Fruit fly (Drosophila melanogaster) whole organism, embryonic: ENCODE results near the gene Lcp65Ae.

Experiments used
- ATbp ChIP-seq: fragments of 200-800 bp; sonication (Bioruptor generic); optimal IDR thresholded peaks from 2 replicates; lab custom pipeline; 2017; ENCODE audit warnings: missing biosample characterization, mild to moderate bottlenecking, missing genetic modification characterization, missing genetic modification reagents
- Abd-B ChIP-seq: fragments of 200-800 bp; sonication (Bioruptor generic); optimal IDR thresholded peaks from 2 replicates; lab custom pipeline; 2018; ENCODE audit warnings: missing biosample characterization, mild to moderate bottlenecking, missing genetic modification characterization, moderate library complexity
- CG11456 ChIP-seq: fragments of 200-800 bp; sonication (Bioruptor generic); IDR thresholded peaks from 3 replicates; pipeline ENCODE4 v1.3.6; 2022; ENCODE audit warnings: missing biosample characterization, missing genetic modification characterization
- CG14860 ChIP-seq: fragments of 200-800 bp; sonication (Bioruptor generic); IDR thresholded peaks from 3 replicates; pipeline ENCODE4 v1.3.6; 2022; ENCODE audit warnings: missing biosample characterization, missing genetic modification characterization; ENCODE audit not compliant: partially characterized antibody
- CG2199 ChIP-seq: fragments of 200-800 bp; sonication (Bioruptor generic); IDR thresholded peaks from 3 replicates; pipeline ENCODE4 v1.3.6; 2022; ENCODE audit warnings: missing biosample characterization, missing genetic modification characterization
- CG2889 ChIP-seq: fragments of 200-800 bp; sonication (Bioruptor generic); IDR thresholded peaks from 3 replicates; pipeline ENCODE4 v1.3.6; 2022; ENCODE audit warnings: missing biosample characterization, missing genetic modification characterization
- CG30020 ChIP-seq: fragments of 200-800 bp; optimal IDR thresholded peaks from 2 replicates; lab custom pipeline; 2019; ENCODE audit warnings: missing biosample characterization, mild to moderate bottlenecking, missing genetic modification characterization, moderate library complexity
- CG42726 ChIP-seq: fragments of 200-800 bp; sonication (Bioruptor generic); IDR thresholded peaks from 2 replicates; pipeline ENCODE4 v1.3.6; 2022; ENCODE audit warnings: missing biosample characterization, missing genetic modification characterization; ENCODE audit not compliant: partially characterized antibody
- CG5953 ChIP-seq: fragments of 200-800 bp; sonication (Bioruptor generic); IDR thresholded peaks from 2 replicates; pipeline ENCODE4 v1.3.6; 2022; ENCODE audit warnings: missing biosample characterization, missing genetic modification characterization
- CG6272 ChIP-seq: fragments of 200-800 bp; sonication (Bioruptor generic); IDR thresholded peaks from 2 replicates; pipeline ENCODE4 v1.3.6; 2022; ENCODE audit warnings: missing biosample characterization, missing genetic modification characterization
- CG6765 ChIP-seq: fragments of 200-800 bp; sonication (Bioruptor generic); optimal IDR thresholded peaks from 3 replicates; lab custom pipeline; 2017; ENCODE audit warnings: missing biosample characterization, mild to moderate bottlenecking, missing genetic modification characterization
- CTCF ChIP-seq: fragments of 200-800 bp; sonication (Bioruptor generic); optimal IDR thresholded peaks from 2 replicates; lab custom pipeline; 2017; ENCODE audit warnings: missing biosample characterization, mild to moderate bottlenecking, missing genetic modification characterization, moderate library complexity
- Camta ChIP-seq: fragments of 200-800 bp; sonication (Bioruptor generic); optimal IDR thresholded peaks from 2 replicates; lab custom pipeline; 2016; ENCODE audit warnings: missing biosample characterization, missing genetic modification characterization
- D ChIP-seq, 2 experiments: fragments of 200-800 bp in 1 of 2; fragments of >200 bp in 1 of 2; sonication (Bioruptor generic) in 1 of 2; optimal IDR thresholded peaks; 2 replicates in 1 of 2; 3 replicates in 1 of 2; lab custom pipeline; 2017; ENCODE audit warnings: mild to moderate bottlenecking in 1 of 2, missing biosample characterization in 1 of 2, missing genetic modification characterization in 1 of 2, missing genetic modification reagents in 1 of 2
- Ets65A ChIP-seq: fragments of 200-800 bp; sonication (Bioruptor generic); peaks from one replicate; lab custom pipeline; 2016; ENCODE audit warnings: missing biosample characterization, missing genetic modification characterization
- Ets97D ChIP-seq: fragments of 200-800 bp; sonication (Bioruptor generic); optimal IDR thresholded peaks from 3 replicates; lab custom pipeline; 2016; ENCODE audit warnings: missing biosample characterization, missing genetic modification characterization
- Hey ChIP-seq: fragments of 200-800 bp; sonication (Bioruptor generic); optimal IDR thresholded peaks from 3 replicates; lab custom pipeline; 2018; ENCODE audit warnings: missing biosample characterization, mild to moderate bottlenecking, missing genetic modification characterization
- Lhr ChIP-seq: fragments of 200-800 bp; sonication (Bioruptor generic); optimal IDR thresholded peaks from 3 replicates; lab custom pipeline; 2017; ENCODE audit warnings: mild to moderate bottlenecking, missing biosample characterization, missing genetic modification reagents, missing genetic modification characterization
- Med ChIP-seq: fragments of 200-800 bp; sonication (Bioruptor generic); peaks from one replicate; lab custom pipeline; 2016; ENCODE audit warnings: missing biosample characterization, missing genetic modification characterization, mild to moderate bottlenecking, inconsistent platforms, moderate library complexity
- Oaz ChIP-seq: fragments of 200-800 bp; sonication (Bioruptor generic); IDR thresholded peaks from 2 replicates; pipeline ENCODE4 v1.3.6; 2022; ENCODE audit warnings: missing biosample characterization, missing genetic modification characterization
- amos ChIP-seq: fragments of 200-800 bp; sonication (Bioruptor generic); IDR thresholded peaks from 2 replicates; pipeline ENCODE4 v1.3.6; 2022; ENCODE audit warnings: missing biosample characterization, missing genetic modification characterization; ENCODE audit not compliant: partially characterized antibody
- cas ChIP-seq: fragments of 200-800 bp; sonication (Bioruptor generic); IDR thresholded peaks from 2 replicates; pipeline ENCODE4 v1.3.6; 2022; ENCODE audit warnings: missing biosample characterization, missing genetic modification characterization
- ci ChIP-seq: fragments of 200-800 bp; sonication (Bioruptor generic); IDR thresholded peaks from 3 replicates; pipeline ENCODE4 v1.3.6; 2022; ENCODE audit warnings: missing biosample characterization, missing genetic modification characterization
- crol ChIP-seq: fragments of 200-800 bp; sonication (Bioruptor generic); IDR thresholded peaks from 2 replicates; pipeline ENCODE4 v1.3.6; 2022; ENCODE audit warnings: missing biosample characterization, missing genetic modification characterization
- dm ChIP-seq: fragments of 200-800 bp; sonication (Bioruptor generic); optimal IDR thresholded peaks from 3 replicates; lab custom pipeline; 2016; ENCODE audit warnings: missing biosample characterization, missing genetic modification characterization
- fu2 ChIP-seq: fragments of 200-800 bp; sonication (Bioruptor generic); optimal IDR thresholded peaks from 2 replicates; lab custom pipeline; 2016; ENCODE audit warnings: missing biosample characterization, missing genetic modification characterization
- grn ChIP-seq: fragments of 200-800 bp; sonication (Bioruptor generic); optimal IDR thresholded peaks from 3 replicates; lab custom pipeline; 2017; ENCODE audit warnings: missing biosample characterization, missing genetic modification characterization
- gsb-n ChIP-seq: fragments of 200-800 bp; sonication (Bioruptor generic); optimal IDR thresholded peaks from 3 replicates; lab custom pipeline; 2018; ENCODE audit warnings: missing biosample characterization, mild to moderate bottlenecking, missing genetic modification characterization
- kni ChIP-seq: fragments of 200-800 bp; sonication (Bioruptor generic); optimal IDR thresholded peaks from 3 replicates; lab custom pipeline; 2017; ENCODE audit warnings: mild to moderate bottlenecking, missing biosample characterization, missing genetic modification reagents, missing genetic modification characterization
- lov ChIP-seq, 2 experiments: fragments of 200-800 bp in 1 of 2; fragments of >200 bp in 1 of 2; sonication (Bioruptor generic) in 1 of 2; IDR thresholded peaks in 1 of 2; optimal IDR thresholded peaks in 1 of 2; 2 replicates in 1 of 2; 3 replicates in 1 of 2; pipeline versions ENCODE4 v1.3.6 to Lab custom; 2017 to 2022; ENCODE audit warnings: missing biosample characterization in 1 of 2, missing genetic modification characterization in 1 of 2
- nerfin-1 ChIP-seq: fragments of 200-800 bp; sonication (Bioruptor generic); optimal IDR thresholded peaks from 3 replicates; lab custom pipeline; 2019; ENCODE audit warnings: missing biosample characterization, mild to moderate bottlenecking, missing genetic modification characterization, moderate library complexity
- oc ChIP-seq: fragments of 200-800 bp; sonication (Bioruptor generic); optimal IDR thresholded peaks from 2 replicates; lab custom pipeline; 2018; ENCODE audit warnings: missing biosample characterization, mild to moderate bottlenecking, missing genetic modification characterization, moderate library complexity
- onecut ChIP-seq: fragments of 200-800 bp; sonication (Bioruptor generic); IDR thresholded peaks from 2 replicates; pipeline ENCODE4 v1.3.6; 2022; ENCODE audit warnings: missing biosample characterization, missing genetic modification characterization
- pita ChIP-seq: fragments of 200-800 bp; sonication (Bioruptor generic); optimal IDR thresholded peaks from 2 replicates; lab custom pipeline; 2017; ENCODE audit warnings: missing biosample characterization, mild to moderate bottlenecking, missing genetic modification characterization
- prd ChIP-seq, 3 experiments: fragments of >200 bp in 2 of 3; fragments of 200-800 bp in 1 of 3; sonication (Bioruptor generic) in 1 of 3; optimal IDR thresholded peaks in 2 of 3; IDR thresholded peaks in 1 of 3; 2 replicates in 2 of 3; 3 replicates in 1 of 3; pipeline versions ENCODE4 v1.3.6 to Lab custom; 2017 to 2022; ENCODE audit warnings: missing biosample characterization in 1 of 3, missing genetic modification characterization in 1 of 3
- pros ChIP-seq: fragments of 200-800 bp; sonication (Bioruptor generic); optimal IDR thresholded peaks from 3 replicates; lab custom pipeline; 2019; ENCODE audit warnings: missing biosample characterization, mild to moderate bottlenecking, missing genetic modification characterization, moderate library complexity
- rib ChIP-seq: fragments of 200-800 bp; sonication (Bioruptor generic); IDR thresholded peaks from 2 replicates; pipeline ENCODE4 v1.3.6; 2022; ENCODE audit warnings: missing biosample characterization, missing genetic modification characterization
- seq ChIP-seq: fragments of 200-800 bp; sonication (Bioruptor generic); IDR thresholded peaks from 2 replicates; pipeline ENCODE4 v1.3.6; 2022; ENCODE audit warnings: missing biosample characterization, missing genetic modification characterization
- slp2 ChIP-seq: fragments of 200-800 bp; sonication (Bioruptor generic); optimal IDR thresholded peaks from 2 replicates; lab custom pipeline; 2016; ENCODE audit warnings: missing biosample characterization, missing genetic modification characterization
- tin ChIP-seq: fragments of 200-800 bp; sonication (Bioruptor generic); optimal IDR thresholded peaks from 3 replicates; lab custom pipeline; 2016; ENCODE audit warnings: missing biosample characterization, missing genetic modification characterization
- tll ChIP-seq, 2 experiments: fragments of 200-800 bp in 1 of 2; fragments of >200 bp in 1 of 2; sonication (Bioruptor generic) in 1 of 2; optimal IDR thresholded peaks; 2 replicates each; lab custom pipeline; 2017 to 2019; ENCODE audit warnings: missing biosample characterization in 2 of 2, missing genetic modification characterization in 2 of 2, mild to moderate bottlenecking in 1 of 2, moderate library complexity in 1 of 2
- unc-4 ChIP-seq: fragments of 200-800 bp; sonication (Bioruptor generic); IDR thresholded peaks from 2 replicates; pipeline ENCODE4 v1.3.6; 2022; ENCODE audit warnings: missing biosample characterization, missing genetic modification characterization; ENCODE audit not compliant: partially characterized antibody
- vnd ChIP-seq: fragments of 200-800 bp; sonication (Bioruptor generic); IDR thresholded peaks from 3 replicates; pipeline ENCODE4 v1.3.6; 2022; ENCODE audit warnings: missing biosample characterization, missing genetic modification characterization; ENCODE audit not compliant: partially characterized antibody
- wdn ChIP-seq: fragments of 200-800 bp; sonication (Bioruptor generic); IDR thresholded peaks from 2 replicates; pipeline ENCODE4 v1.3.6; 2022; ENCODE audit warnings: missing biosample characterization, missing genetic modification characterization

Gene Lcp65Ae

dm6 chr3L:6106717-6107116 lies 31.2 kb downstream of the Lcp65Ae start (continued):
- no peak for TF ChIP-seq slp2

- TF ChIP-seq wdn (no peak), Ets65A (GFP tag; lab: Kevin White, UChicago) (peak; percentile 92)
Measured at dm6 chr3L:6105435-6105834, 32.5 kb downstream of the Lcp65Ae start.

- TF ChIP-seq Hey (peak; percentile 95), unc-4 (GFP tag; lab: Robert Waterston, UW) (no peak), rib (no peak), nerfin-1 (tag; lab: Kevin White, UChicago) (peak; percentile 27), pros (GFP tag; lab: Kevin White, UChicago) (peak; percentile 83), D (optimal IDR thresholded peaks at IDR 0.05; lab: Kevin White, UChicago) (peak; percentile 49), D (GFP tag; optimal IDR thresholded peaks at IDR 0.05; lab: Kevin White, UChicago) (no peak), CG6765 (GFP tag; lab: Kevin White, UChicago) (no peak), CG2889 (GFP tag; lab: Robert Waterston, UW) (0 out of 3 replicates have a peak, but pooled peaks have one; percentile 18), amos (no peak), Camta (GFP tag; lab: Kevin White, UChicago) (no peak), CTCF (GFP tag; lab: Kevin White, UChicago) (peak; percentile 12), tll (GFP tag; optimal IDR thresholded peaks at IDR 0.05; lab: Kevin White, UChicago) (peak in 1 of 2 experiments; percentile 73), CG5953 (no peak), dm (GFP tag; lab: Kevin White, UChicago) (no peak), kni (GFP tag; lab: Kevin White, UChicago) (peak; percentile 25), prd (optimal IDR thresholded peaks at IDR 0.05; lab: Kevin White, UChicago) (no peak), prd (GFP tag; IDR thresholded peaks at IDR 0.05; lab: Robert Waterston, UW) (peak; percentile 42; the same call in 1 of the 3 replicates), grn (peak; percentile 23), oc (tag; lab: Kevin White, UChicago) (peak; percentile 81), vnd (GFP tag; lab: Robert Waterston, UW) (no peak), gsb-n (tag; lab: Kevin White, UChicago) (peak; percentile 94), lov (optimal IDR thresholded peaks at IDR 0.05; lab: Kevin White, UChicago) (no peak), lov (GFP tag; IDR thresholded peaks at IDR 0.05; lab: Robert Waterston, UW) (no peak), cas (GFP tag; lab: Robert Waterston, UW) (no peak)
Measured at dm6 chr3L:6104551-6104950, 33.4 kb downstream of the Lcp65Ae start.

dm6 chr3L:6103658-6104057 lies 34.3 kb downstream of the Lcp65Ae start:
- TF ChIP-seq Lhr (GFP tag; lab: Kevin White, UChicago) (no peak), CG30020 (tag; lab: Kevin White, UChicago) (no peak), onecut (GFP tag; lab: Robert Waterston, UW) (0 out of 2 replicates have a peak, but pooled peaks have one; percentile 6), ATbp (GFP tag; lab: Kevin White, UChicago) (no peak), CG2199 (no peak), crol (GFP tag; lab: Robert Waterston, UW) (0 out of 2 replicates have a peak, but pooled peaks have one; percentile 22), tin (GFP tag; lab: Kevin White, UChicago) (no peak), Ets97D (GFP tag; lab: Kevin White, UChicago) (peak; percentile 30), CTCF (GFP tag; lab: Kevin White, UChicago) (peak; percentile 90), Abd-B (GFP tag; lab: Kevin White, UChicago) (no peak), CG11456 (GFP tag; lab: Robert Waterston, UW) (0 out of 3 replicates have a peak, but pooled peaks have one; percentile 41), fu2 (GFP tag; lab: Kevin White, UChicago) (no peak), CG6272 (GFP tag; lab: Robert Waterston, UW) (0 out of 2 replicates have a peak, but pooled peaks have one; percentile 26), Ets65A (GFP tag; lab: Kevin White, UChicago) (peak; percentile 35), Med (GFP tag; lab: Kevin White, UChicago) (peak; percentile 53), CG42726 (0 out of 2 replicates have a peak, but pooled peaks have one; percentile 16), ci (0 out of 3 replicates have a peak, but pooled peaks have one; percentile 25), Oaz (GFP tag; lab: Robert Waterston, UW) (0 out of 2 replicates have a peak, but pooled peaks have one; percentile 5), CG14860 (no peak), seq (GFP tag; lab: Robert Waterston, UW) (0 out of 2 replicates have a peak, but pooled peaks have one; percentile 33), pita (GFP tag; lab: Kevin White, UChicago) (peak; percentile 49)
